Worm (Caenorhabditis elegans): ENCODE data around the gene col-114.

Gene col-114

ce11 chrIV:7230198-7230597, 16.3 kb downstream of the col-114 start, which contains the start of gene cap-1 (continued):
- TF ChIP-seq Y79H2A.3 (GFP tag; conservative IDR thresholded peaks at IDR 0.05) = no peak
- no peak for TF ChIP-seq ztf-22 (GFP tag; optimal IDR thresholded peaks at IDR 0.05)
- no peak for TF ChIP-seq ceh-79 (tag; optimal IDR thresholded peaks at IDR 0.05)
- no peak for TF ChIP-seq zfh-2 (GFP tag; conservative IDR thresholded peaks at IDR 0.05)
- no peak for TF ChIP-seq hmg-20 (GFP tag; IDR thresholded peaks at IDR 0.05)
- TF ChIP-seq aptf-3 (GFP tag; IDR thresholded peaks at IDR 0.05) = no peak
- TF ChIP-seq B0261.1 (tag; optimal IDR thresholded peaks at IDR 0.05) = no peak
- peak; percentile 11 for TF ChIP-seq efl-1 (GFP tag; optimal IDR thresholded peaks at IDR 0.05)
- TF ChIP-seq B0035.1 (tag; optimal IDR thresholded peaks at IDR 0.05) = no peak
- TF ChIP-seq unc-130 (GFP tag; optimal IDR thresholded peaks at IDR 0.05) = peak; percentile 19
- TF ChIP-seq nhr-90 (tag; optimal IDR thresholded peaks at IDR 0.05) = no peak
- no peak for TF ChIP-seq nfya-1 (tag; optimal IDR thresholded peaks at IDR 0.05; ENCODE audit: borderline replicate concordance, insufficient read depth)
- no peak for TF ChIP-seq T07F8.4 (tag; optimal IDR thresholded peaks at IDR 0.05)
- no peak for TF ChIP-seq egrh-3 (GFP tag; IDR thresholded peaks at IDR 0.05)
- TF ChIP-seq bed-2 (GFP tag; IDR thresholded peaks at IDR 0.05) = no peak
- TF ChIP-seq dpl-1 (GFP tag; optimal IDR thresholded peaks at IDR 0.05) = peak; percentile 13
- peak; percentile 37 for TF ChIP-seq lsl-1 (GFP tag; optimal IDR thresholded peaks at IDR 0.05)
- TF ChIP-seq Y67H2A.10 (GFP tag; conservative IDR thresholded peaks at IDR 0.05) = no peak
- TF ChIP-seq F57C9.4 (tag; optimal IDR thresholded peaks at IDR 0.05) = no peak
- no peak for TF ChIP-seq lin-35 (GFP tag; optimal IDR thresholded peaks at IDR 0.05)
- TF ChIP-seq zim-3 (tag; optimal IDR thresholded peaks at IDR 0.05) = no peak
- no peak for TF ChIP-seq ceh-91 (GFP tag; IDR thresholded peaks at IDR 0.05)
- TF ChIP-seq egl-18 (GFP tag; IDR thresholded peaks at IDR 0.05) = no peak
- TF ChIP-seq Y53G8AR.9 (GFP tag; conservative IDR thresholded peaks at IDR 0.05) = no peak
- peak; percentile 93 for TF ChIP-seq ceh-100 (GFP tag; IDR thresholded peaks at IDR 0.05)
- no peak for TF ChIP-seq sdz-38 (tag; optimal IDR thresholded peaks at IDR 0.05)
- TF ChIP-seq K11D2.4 (GFP tag; IDR thresholded peaks at IDR 0.05) = no peak
- peak; percentile 43 for TF ChIP-seq snpc-4 (GFP tag; optimal IDR thresholded peaks at IDR 0.05)
- peak; percentile 22 to 72 (median 58) for TF ChIP-seq snpc-4 (tag; optimal IDR thresholded peaks at IDR 0.05)
- no peak for TF ChIP-seq akir-1 (GFP tag; optimal IDR thresholded peaks at IDR 0.05)
- no peak for TF ChIP-seq unc-62 (GFP tag; optimal IDR thresholded peaks at IDR 0.05)
- TF ChIP-seq ceh-27 (GFP tag; optimal IDR thresholded peaks at IDR 0.05) = peak; percentile 41
- no peak for TF ChIP-seq D2030.7 (GFP tag; IDR thresholded peaks at IDR 0.05)
- TF ChIP-seq T26A5.8 (tag; optimal IDR thresholded peaks at IDR 0.05) = no peak
- no peak for TF ChIP-seq nhr-27 (tag; optimal IDR thresholded peaks at IDR 0.05)
- TF ChIP-seq hlh-12 (tag; optimal IDR thresholded peaks at IDR 0.05) = no peak
- TF ChIP-seq hrde-1 (tag; optimal IDR thresholded peaks at IDR 0.05; ENCODE audit: borderline replicate concordance) = no peak
- TF ChIP-seq F55B11.4 (tag; optimal IDR thresholded peaks at IDR 0.05; ENCODE audit: borderline replicate concordance, insufficient read depth) = no peak
- peak; percentile 92 for TF ChIP-seq F23B12.7 (tag; optimal IDR thresholded peaks at IDR 0.05; ENCODE audit: insufficient read depth)

DNA sequence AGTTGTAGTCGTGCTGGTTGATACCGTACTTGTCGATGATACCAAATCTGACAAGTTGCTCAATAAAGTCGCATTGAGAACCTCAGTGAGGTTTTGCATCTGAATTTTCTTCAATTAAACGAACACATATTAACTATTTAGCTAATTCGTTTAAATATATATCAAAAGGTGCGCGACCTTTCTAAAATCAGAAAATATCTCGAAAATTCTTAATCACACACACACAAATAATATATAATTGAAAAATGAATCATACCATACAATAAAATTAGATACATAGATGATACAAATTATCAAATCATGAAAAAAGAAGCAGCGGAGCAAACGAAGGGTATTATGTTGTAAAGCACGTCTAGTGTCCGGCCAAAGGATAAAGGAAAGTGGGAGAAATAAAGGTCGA, 18.2 kb downstream of the col-114 start, which contains the start of gene D2024.5:
D2024.5 (minus strand) TSS at position 101 of the 400 bp plus-strand sequence.
- no peak for TF ChIP-seq snpc-4 (GFP tag; optimal IDR thresholded peaks at IDR 0.05)
- no peak for TF ChIP-seq snpc-4 (tag; optimal IDR thresholded peaks at IDR 0.05)
- no peak for TF ChIP-seq lir-1 (GFP tag; conservative IDR thresholded peaks at IDR 0.05)
- no peak for TF ChIP-seq ztf-26 (tag; optimal IDR thresholded peaks at IDR 0.05)
- TF ChIP-seq hlh-26 (GFP tag; conservative IDR thresholded peaks at IDR 0.05) = no peak
- TF ChIP-seq somi-1 (GFP tag; optimal IDR thresholded peaks at IDR 0.05) = no peak
- no peak for TF ChIP-seq cebp-2 (GFP tag; IDR thresholded peaks at IDR 0.05)
- no peak for TF ChIP-seq ztf-25 (GFP tag; IDR thresholded peaks at IDR 0.05)
- no peak for TF ChIP-seq him-1 (tag; optimal IDR thresholded peaks at IDR 0.05)
- TF ChIP-seq F39B2.1 (GFP tag; IDR thresholded peaks at IDR 0.05) = no peak
- TF ChIP-seq aptf-2 (GFP tag; conservative IDR thresholded peaks at IDR 0.05) = no peak
- no peak for TF ChIP-seq ets-4 (GFP tag; optimal IDR thresholded peaks at IDR 0.05)
- no peak for TF ChIP-seq madf-10 (tag; optimal IDR thresholded peaks at IDR 0.05)
- TF ChIP-seq ceh-79 (tag; optimal IDR thresholded peaks at IDR 0.05) = no peak
- no peak for TF ChIP-seq chd-7 (tag; optimal IDR thresholded peaks at IDR 0.05)

Measured in whole organism, young adult.